Worm (Caenorhabditis elegans) whole organism, late embryonic: ENCODE results near the gene F09B9.4.

Source experiments
- C38D4.7 ChIP-seq: fragments of 200-800 bp; sonication (Bioruptor generic); optimal IDR thresholded peaks from 2 replicates; lab custom pipeline; 2018; ENCODE audit warnings: mild to moderate bottlenecking, missing genetic modification characterization, moderate library complexity, missing compliant biosample characterization
- K02D7.2 ChIP-seq: sonication (generic microtip); optimal IDR thresholded peaks from 2 replicates; lab custom pipeline; 2017; ENCODE audit warnings: mild to moderate bottlenecking, missing genetic modification characterization, missing compliant biosample characterization
- K09A11.1 ChIP-seq: sonication (generic microtip); optimal IDR thresholded peaks from 2 replicates; lab custom pipeline; 2017; ENCODE audit warnings: antibody characterized with exemption, mild to moderate bottlenecking, missing genetic modification characterization, missing compliant biosample characterization; ENCODE audit not compliant: insufficient read depth
- ama-1 ChIP-seq: fragments of 150-350 bp; optimal IDR thresholded peaks from 2 replicates; lab custom pipeline; 2014
- lin-11 ChIP-seq: fragments of 200-800 bp; sonication (Bioruptor generic); optimal IDR thresholded peaks from 2 replicates; lab custom pipeline; 2018; ENCODE audit warnings: mild to moderate bottlenecking, missing genetic modification characterization, missing compliant biosample characterization
- nfya-1 ChIP-seq: sonication (generic microtip); optimal IDR thresholded peaks from 2 replicates; lab custom pipeline; 2017; ENCODE audit warnings: missing genetic modification characterization, mild to moderate bottlenecking, missing compliant biosample characterization, antibody characterized with exemption, moderate library complexity
- nhr-11 ChIP-seq: fragments of 150-350 bp; optimal IDR thresholded peaks from 2 replicates; lab custom pipeline; 2014; ENCODE audit warnings: missing biosample characterization, missing genetic modification characterization
- pag-3 ChIP-seq: sonication (generic microtip); optimal IDR thresholded peaks from 2 replicates; lab custom pipeline; 2016; ENCODE audit warnings: missing compliant biosample characterization, missing genetic modification characterization, borderline replicate concordance
- pqm-1 ChIP-seq: sonication (generic microtip); optimal IDR thresholded peaks from 2 replicates; lab custom pipeline; 2016; ENCODE audit warnings: missing genetic modification characterization, missing compliant biosample characterization
- syd-9 ChIP-seq: sonication (generic microtip); optimal IDR thresholded peaks from 2 replicates; lab custom pipeline; 2016; ENCODE audit warnings: mild to moderate bottlenecking, missing genetic modification characterization, moderate library complexity, missing compliant biosample characterization
- ztf-16 ChIP-seq: sonication (generic microtip); optimal IDR thresholded peaks from 2 replicates; lab custom pipeline; 2017; ENCODE audit warnings: missing genetic modification characterization, missing compliant biosample characterization

DNA sequence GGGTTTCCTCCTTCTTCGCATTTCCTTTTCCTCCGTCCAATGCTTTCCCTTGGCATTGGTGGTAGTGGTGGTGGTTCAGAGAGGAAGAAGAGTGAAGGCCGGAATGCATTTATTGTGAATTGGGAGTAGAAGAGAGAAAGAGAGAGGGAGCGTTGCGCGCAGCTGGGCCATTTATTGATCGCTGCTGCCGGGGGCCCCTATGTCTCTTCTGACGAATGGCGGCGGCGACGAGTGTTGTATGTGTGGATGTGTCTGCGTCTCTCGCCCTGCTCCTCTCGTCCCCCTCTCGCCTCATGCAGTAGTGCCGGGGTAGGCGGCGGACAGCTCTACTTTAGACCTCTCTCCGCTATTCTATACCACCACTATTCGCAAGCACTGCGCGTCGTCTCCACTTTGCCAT lies 13.8 kb upstream of the F09B9.4 start, which contains the start of gene unc-115:
- TF ChIP-seq lin-11 (tag; lab: Kevin White, UChicago) (no peak), K02D7.2 (tag; lab: Kevin White, UChicago) (no peak), syd-9 (peak; percentile 61), ama-1 (lab: Kevin White, UChicago) (no peak), C38D4.7 (GFP tag; lab: Kevin White, UChicago) (no peak), nfya-1 (tag; lab: Kevin White, UChicago) (peak; percentile 96), nhr-11 (tag; lab: Kevin White, UChicago) (no peak), pqm-1 (no peak), ztf-16 (no peak), pag-3 (peak; percentile 39), K09A11.1 (tag; lab: Kevin White, UChicago) (peak; percentile 17)
